Worm (Caenorhabditis elegans) whole organism, mixed stage, embryonic: ENCODE results near the gene ttll-15.

Experiments used
- blmp-1 ChIP-seq: fragments of 150-350 bp; optimal IDR thresholded peaks from 2 replicates; lab custom pipeline; 2014; ENCODE audit warnings: missing biosample characterization, missing genetic modification characterization
- ces-1 ChIP-seq: fragments of 150-350 bp; optimal IDR thresholded peaks from 2 replicates; lab custom pipeline; 2014; ENCODE audit warnings: missing biosample characterization, missing genetic modification reagents, missing genetic modification characterization
- elt-3 ChIP-seq: fragments of 150-350 bp; optimal IDR thresholded peaks from 2 replicates; lab custom pipeline; 2014; ENCODE audit warnings: missing biosample characterization, missing genetic modification characterization
- lin-13 ChIP-seq: fragments of 150-350 bp; optimal IDR thresholded peaks from 2 replicates; lab custom pipeline; 2014; ENCODE audit warnings: missing biosample characterization, missing genetic modification characterization
- mab-5 ChIP-seq: fragments of 150-350 bp; optimal IDR thresholded peaks from 2 replicates; lab custom pipeline; 2014; ENCODE audit warnings: missing biosample characterization, missing genetic modification characterization
- mep-1 ChIP-seq: fragments of 150-350 bp; optimal IDR thresholded peaks from 2 replicates; lab custom pipeline; 2017; ENCODE audit warnings: missing biosample characterization, missing genetic modification reagents, missing genetic modification characterization, inconsistent platforms
- nhr-12 ChIP-seq: fragments of 150-350 bp; optimal IDR thresholded peaks from 2 replicates; lab custom pipeline; 2014; ENCODE audit warnings: missing biosample characterization, missing genetic modification characterization
- nhr-28 ChIP-seq: fragments of 150-350 bp; optimal IDR thresholded peaks from 2 replicates; lab custom pipeline; 2014; ENCODE audit warnings: missing biosample characterization, missing genetic modification characterization
- pha-4 ChIP-seq: fragments of 150-350 bp; optimal IDR thresholded peaks from 2 replicates; lab custom pipeline; 2018; ENCODE audit warnings: missing biosample characterization, missing genetic modification reagents, missing genetic modification characterization
- unc-62 ChIP-seq: fragments of 150-350 bp; optimal IDR thresholded peaks from 2 replicates; lab custom pipeline; 2014; ENCODE audit warnings: missing biosample characterization, missing genetic modification reagents, missing genetic modification characterization

DNA sequence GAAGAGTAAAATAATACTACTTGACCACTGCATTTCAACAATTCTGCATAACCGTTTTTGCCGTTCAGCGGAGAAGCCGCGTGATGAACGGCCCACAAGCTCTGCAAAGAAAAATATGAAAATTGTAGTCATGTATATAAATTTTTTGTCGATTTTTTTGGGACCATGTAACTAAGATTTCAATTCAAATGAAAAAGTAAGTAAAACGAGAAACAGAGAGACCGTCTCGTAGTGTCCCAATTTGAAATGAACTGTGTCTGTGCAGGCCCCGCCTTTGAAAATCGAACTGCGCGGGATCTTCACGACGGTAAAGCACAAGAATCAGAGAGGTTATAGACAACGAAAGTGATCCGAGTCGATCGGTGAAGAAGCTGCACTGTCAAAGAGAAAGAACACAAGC, 26.3 kb upstream of the ttll-15 start, which contains the start of gene crm-1:
- TF ChIP-seq elt-3 (tag; lab: Kevin White, UChicago) (no peak), lin-13 (tag; lab: Kevin White, UChicago) (no peak), mep-1 (tag; lab: Kevin White, UChicago) (no peak), nhr-28 (no peak), blmp-1 (tag; lab: Kevin White, UChicago) (no peak), unc-62 (no peak), pha-4 (tag; lab: Kevin White, UChicago) (no peak), mab-5 (no peak), ces-1 (GFP tag; lab: Kevin White, UChicago) (no peak), nhr-12 (tag; lab: Kevin White, UChicago) (no peak)
